Fruit fly (Drosophila melanogaster): Measurements from ENCODE around the gene Smn.
A peak's percentile ranks its signal among the peaks of the same experiment; 100 is the strongest.

dm6 chr3L:16581201-16581705 lies at the start of gene Smn:
- peak; percentile 50 for TF ChIP-seq Abd-B (GFP tag; optimal IDR thresholded peaks at IDR 0.05)
- no peak for TF ChIP-seq fru (optimal IDR thresholded peaks at IDR 0.05)
- 0 out of 2 replicates have a peak, but pooled peaks have one; percentile 34 for TF ChIP-seq CG9215 (GFP tag; IDR thresholded peaks at IDR 0.05)
- peak; percentile 57 for TF ChIP-seq CG3281 (GFP tag; optimal IDR thresholded peaks at IDR 0.05)
- TF ChIP-seq CG7839 (tag; optimal IDR thresholded peaks at IDR 0.05), result peak; percentile 40
- TF ChIP-seq chinmo (GFP tag; IDR thresholded peaks at IDR 0.05; ENCODE audit: partially characterized antibody), result peak; percentile 78; the same call in 2 of the 4 replicates
- no peak for TF ChIP-seq CG12219 (GFP tag; optimal IDR thresholded peaks at IDR 0.05)
- TF ChIP-seq wdn (GFP tag; IDR thresholded peaks at IDR 0.05), result no peak
- no peak for TF ChIP-seq Gug (GFP tag; IDR thresholded peaks at IDR 0.05)
- TF ChIP-seq lilli (GFP tag; optimal IDR thresholded peaks at IDR 0.05), result peak; percentile 73
- TF ChIP-seq NC2α (GFP tag; optimal IDR thresholded peaks at IDR 0.05), result no peak
- peak; percentile 27 for TF ChIP-seq CG4820 (GFP tag; optimal IDR thresholded peaks at IDR 0.05)

Measured in whole organism, embryonic.